Worm (Caenorhabditis elegans): ENCODE results near the gene miz-1.

DNA sequence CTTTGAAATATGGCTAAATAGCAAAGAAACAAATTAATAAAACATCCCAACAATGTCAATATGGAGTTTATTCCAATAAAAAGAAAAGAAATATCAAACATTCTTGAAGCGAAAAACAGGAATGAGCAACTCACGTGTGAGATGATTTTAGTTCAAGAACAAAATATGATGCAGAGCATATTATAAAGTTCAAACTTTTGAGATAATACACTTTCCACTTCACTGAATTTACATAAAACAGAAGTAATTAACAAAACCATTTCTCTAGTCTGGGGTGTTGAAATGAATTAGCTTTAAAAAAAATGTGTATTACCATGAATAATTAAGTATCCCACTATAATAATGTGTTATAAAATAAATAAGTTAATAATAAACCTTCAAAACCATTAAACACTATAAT is 25.5 kb upstream of the miz-1 start, which contains the start of gene srd-7:
- no peak for TF ChIP-seq alr-1 (tag; optimal IDR thresholded peaks at IDR 0.05)
- TF ChIP-seq blmp-1 (tag; optimal IDR thresholded peaks at IDR 0.05; ENCODE audit: insufficient read depth): no peak
- no peak for TF ChIP-seq F13H6.1 (tag; optimal IDR thresholded peaks at IDR 0.05)
- TF ChIP-seq ztf-4 (tag; optimal IDR thresholded peaks at IDR 0.05): no peak
- TF ChIP-seq ZK546.5 (tag; optimal IDR thresholded peaks at IDR 0.05): no peak
- TF ChIP-seq nhr-77 (tag; optimal IDR thresholded peaks at IDR 0.05): no peak
- TF ChIP-seq aly-2 (tag; optimal IDR thresholded peaks at IDR 0.05): no peak
- TF ChIP-seq lin-13 (GFP tag; optimal IDR thresholded peaks at IDR 0.05): no peak
- TF ChIP-seq nhr-11 (tag; optimal IDR thresholded peaks at IDR 0.05): no peak
- no peak for TF ChIP-seq lsy-2 (tag; optimal IDR thresholded peaks at IDR 0.05)
- TF ChIP-seq nhr-12 (tag; optimal IDR thresholded peaks at IDR 0.05): no peak
